Fruit fly (Drosophila melanogaster) whole organism, embryonic: ENCODE data around the gene Spt6.
A peak's percentile ranks its signal among the peaks of the same experiment; 100 is the strongest.

Source experiments
- Ada2b ChIP-seq: fragments of 200-800 bp; sonication (Bioruptor generic); IDR thresholded peaks from 2 replicates; pipeline ENCODE4 v1.3.6; 2022; ENCODE audit warnings: missing biosample characterization, missing genetic modification characterization
- Asciz ChIP-seq: fragments of 200-800 bp; sonication (Bioruptor generic); optimal IDR thresholded peaks from 2 replicates; lab custom pipeline; 2017; ENCODE audit warnings: missing biosample characterization, mild to moderate bottlenecking, missing genetic modification characterization, missing genetic modification reagents
- CG10147 ChIP-seq: fragments of 200-800 bp; sonication (Bioruptor generic); optimal IDR thresholded peaks from 2 replicates; lab custom pipeline; 2019; ENCODE audit warnings: missing biosample characterization, mild to moderate bottlenecking, missing genetic modification characterization, moderate library complexity
- CG13296 ChIP-seq: fragments of 200-800 bp; sonication (Bioruptor generic); optimal IDR thresholded peaks from 3 replicates; lab custom pipeline; 2018; ENCODE audit warnings: missing biosample characterization, mild to moderate bottlenecking, missing genetic modification characterization
- CG13424 ChIP-seq: fragments of 200-800 bp; sonication (Bioruptor generic); optimal IDR thresholded peaks from 2 replicates; lab custom pipeline; 2019; ENCODE audit warnings: missing biosample characterization, mild to moderate bottlenecking, missing genetic modification characterization, moderate library complexity
- CG13624 ChIP-seq: fragments of 200-800 bp; sonication (Bioruptor generic); optimal IDR thresholded peaks from 2 replicates; lab custom pipeline; 2016; ENCODE audit warnings: missing biosample characterization, missing genetic modification characterization
- CG13775 ChIP-seq: fragments of 200-800 bp; sonication (Bioruptor generic); optimal IDR thresholded peaks from 3 replicates; lab custom pipeline; 2017; ENCODE audit warnings: missing biosample characterization, mild to moderate bottlenecking, missing genetic modification characterization
- CG13894 ChIP-seq: fragments of 200-800 bp; sonication (Bioruptor generic); optimal IDR thresholded peaks from 3 replicates; lab custom pipeline; 2018; ENCODE audit warnings: missing biosample characterization, mild to moderate bottlenecking, missing genetic modification characterization, moderate library complexity
- CG1603 ChIP-seq: fragments of 200-800 bp; sonication (Bioruptor generic); optimal IDR thresholded peaks from 2 replicates; lab custom pipeline; 2019; ENCODE audit warnings: missing biosample characterization, mild to moderate bottlenecking, missing genetic modification characterization, moderate library complexity
- CG16813 ChIP-seq: fragments of 200-800 bp; sonication (Bioruptor generic); IDR thresholded peaks from 3 replicates; pipeline ENCODE4 v1.3.6; 2022; ENCODE audit warnings: missing biosample characterization, missing genetic modification characterization; ENCODE audit not compliant: partially characterized antibody
- CG18764 ChIP-seq: fragments of 200-800 bp; sonication (Bioruptor generic); optimal IDR thresholded peaks from 3 replicates; lab custom pipeline; 2016; ENCODE audit warnings: missing biosample characterization, missing genetic modification characterization
- CG2116 ChIP-seq: fragments of 200-800 bp; sonication (Bioruptor generic); optimal IDR thresholded peaks from 3 replicates; lab custom pipeline; 2018; ENCODE audit warnings: missing biosample characterization, mild to moderate bottlenecking, missing genetic modification characterization
- CG2889 ChIP-seq: fragments of 200-800 bp; sonication (Bioruptor generic); IDR thresholded peaks from 3 replicates; pipeline ENCODE4 v1.3.6; 2022; ENCODE audit warnings: missing biosample characterization, missing genetic modification characterization
- CG34422 ChIP-seq: fragments of 200-800 bp; sonication (Bioruptor generic); IDR thresholded peaks from 3 replicates; pipeline ENCODE4 v1.3.6; 2022; ENCODE audit warnings: missing biosample characterization, missing genetic modification characterization
- CG4404 ChIP-seq: fragments of 200-800 bp; sonication (Bioruptor generic); IDR thresholded peaks from 2 replicates; pipeline ENCODE4 v1.3.6; 2022; ENCODE audit warnings: missing biosample characterization, missing genetic modification characterization
- CG4707 ChIP-seq: fragments of 200-800 bp; sonication (Bioruptor generic); optimal IDR thresholded peaks from 2 replicates; lab custom pipeline; 2018; ENCODE audit warnings: missing biosample characterization, mild to moderate bottlenecking, missing genetic modification characterization, moderate library complexity
- CG6654 ChIP-seq: fragments of 200-800 bp; sonication (Bioruptor generic); optimal IDR thresholded peaks from 2 replicates; lab custom pipeline; 2017; ENCODE audit warnings: missing biosample characterization, mild to moderate bottlenecking, missing genetic modification characterization
- CG6813 ChIP-seq: fragments of 200-800 bp; sonication (Bioruptor generic); optimal IDR thresholded peaks from 2 replicates; lab custom pipeline; 2017; ENCODE audit warnings: missing biosample characterization, missing genetic modification characterization, mild to moderate bottlenecking, moderate library complexity, missing genetic modification reagents
- Deaf1 ChIP-seq: fragments of 200-800 bp; optimal IDR thresholded peaks from 3 replicates; lab custom pipeline; 2019; ENCODE audit warnings: missing biosample characterization, mild to moderate bottlenecking, missing genetic modification characterization, moderate library complexity
- Dp ChIP-seq: fragments of 200-800 bp; sonication (Bioruptor generic); optimal IDR thresholded peaks from 2 replicates; lab custom pipeline; 2018; ENCODE audit warnings: missing biosample characterization, mild to moderate bottlenecking, missing genetic modification characterization, moderate library complexity
- Hmr ChIP-seq: fragments of 200-800 bp; sonication (Bioruptor generic); optimal IDR thresholded peaks from 3 replicates; lab custom pipeline; 2017; ENCODE audit warnings: mild to moderate bottlenecking, missing biosample characterization, missing genetic modification reagents, missing genetic modification characterization
- Lim3 ChIP-seq: fragments of 200-800 bp; sonication (Bioruptor generic); IDR thresholded peaks from 2 replicates; pipeline ENCODE4 v1.3.6; 2022; ENCODE audit warnings: missing biosample characterization, missing genetic modification characterization
- MESR4 ChIP-seq: fragments of 200-800 bp; sonication (Bioruptor generic); optimal IDR thresholded peaks from 2 replicates; lab custom pipeline; 2018; ENCODE audit warnings: missing biosample characterization, mild to moderate bottlenecking, missing genetic modification characterization, moderate library complexity
- Nf-YC ChIP-seq: fragments of 200-800 bp; optimal IDR thresholded peaks from 3 replicates; lab custom pipeline; 2019; ENCODE audit warnings: missing biosample characterization, mild to moderate bottlenecking, missing genetic modification characterization, moderate library complexity
- Oaz ChIP-seq: fragments of 200-800 bp; sonication (Bioruptor generic); IDR thresholded peaks from 2 replicates; pipeline ENCODE4 v1.3.6; 2022; ENCODE audit warnings: missing biosample characterization, missing genetic modification characterization
- Rx ChIP-seq: fragments of 200-800 bp; sonication (Bioruptor generic); IDR thresholded peaks from 2 replicates; pipeline ENCODE4 v1.3.6; 2022; ENCODE audit warnings: missing biosample characterization, missing genetic modification characterization
- Sry-β ChIP-seq: fragments of 200-800 bp; sonication (Bioruptor generic); optimal IDR thresholded peaks from 2 replicates; lab custom pipeline; 2018; ENCODE audit warnings: missing biosample characterization, mild to moderate bottlenecking, missing genetic modification characterization, moderate library complexity
- Trl ChIP-seq, 3 experiments: fragments of >200 bp in 2 of 3; fragments of 200-800 bp in 1 of 3; sonication (Bioruptor generic) in 1 of 3; optimal IDR thresholded peaks; 2 replicates in 1 of 3; 3 replicates in 2 of 3; lab custom pipeline; 2016 to 2017; ENCODE audit warnings: missing biosample characterization in 1 of 3, missing genetic modification characterization in 1 of 3
- al ChIP-seq: fragments of 200-800 bp; sonication (Bioruptor generic); IDR thresholded peaks from 2 replicates; pipeline ENCODE4 v1.3.6; 2022; ENCODE audit warnings: missing biosample characterization, missing genetic modification characterization
- amos ChIP-seq: fragments of 200-800 bp; sonication (Bioruptor generic); IDR thresholded peaks from 2 replicates; pipeline ENCODE4 v1.3.6; 2022; ENCODE audit warnings: missing biosample characterization, missing genetic modification characterization; ENCODE audit not compliant: partially characterized antibody
- bcd ChIP-seq: fragments of 200-800 bp; sonication (Bioruptor generic); optimal IDR thresholded peaks from 2 replicates; lab custom pipeline; 2017; ENCODE audit warnings: missing biosample characterization, mild to moderate bottlenecking, missing genetic modification characterization
- cato ChIP-seq: fragments of 200-800 bp; sonication (Bioruptor generic); optimal IDR thresholded peaks from 2 replicates; lab custom pipeline; 2016; ENCODE audit warnings: missing biosample characterization, missing genetic modification characterization, borderline replicate concordance
- crp ChIP-seq, 2 experiments: fragments of 200-800 bp; sonication (Bioruptor generic); optimal IDR thresholded peaks; 2 replicates in 1 of 2; 3 replicates in 1 of 2; lab custom pipeline; 2017; ENCODE audit warnings: missing biosample characterization in 2 of 2, missing genetic modification characterization in 2 of 2, mild to moderate bottlenecking in 1 of 2, moderate library complexity in 1 of 2
- dan ChIP-seq: fragments of 200-800 bp; sonication (Bioruptor generic); IDR thresholded peaks from 2 replicates; pipeline ENCODE4 v1.3.6; 2022; ENCODE audit warnings: missing biosample characterization, missing genetic modification characterization
- exex ChIP-seq: fragments of 200-800 bp; sonication (Bioruptor generic); optimal IDR thresholded peaks from 4 replicates; lab custom pipeline; 2018; ENCODE audit warnings: missing biosample characterization, mild to moderate bottlenecking, missing genetic modification characterization, moderate library complexity
- ftz-f1 ChIP-seq: fragments of 200-800 bp; sonication (Bioruptor generic); optimal IDR thresholded peaks from 2 replicates; lab custom pipeline; 2016; ENCODE audit warnings: missing biosample characterization, missing genetic modification characterization
- klu ChIP-seq: fragments of 200-800 bp; sonication (Bioruptor generic); IDR thresholded peaks from 2 replicates; pipeline ENCODE4 v1.3.6; 2022; ENCODE audit warnings: missing biosample characterization, missing genetic modification characterization
- lola ChIP-seq, 3 experiments: fragments of >200 bp in 2 of 3; fragments of 200-800 bp in 1 of 3; sonication (Bioruptor generic) in 1 of 3; optimal IDR thresholded peaks; 2 replicates each; lab custom pipeline; 2017 to 2019; ENCODE audit warnings: missing biosample characterization in 3 of 3, missing genetic modification characterization in 3 of 3, mild to moderate bottlenecking in 1 of 3, moderate library complexity in 1 of 3
- lov ChIP-seq, 2 experiments: fragments of 200-800 bp in 1 of 2; fragments of >200 bp in 1 of 2; sonication (Bioruptor generic) in 1 of 2; IDR thresholded peaks in 1 of 2; optimal IDR thresholded peaks in 1 of 2; 2 replicates in 1 of 2; 3 replicates in 1 of 2; pipeline versions ENCODE4 v1.3.6 to Lab custom; 2017 to 2022; ENCODE audit warnings: missing biosample characterization in 1 of 2, missing genetic modification characterization in 1 of 2
- nmo ChIP-seq: fragments of 200-800 bp; sonication (Bioruptor generic); optimal IDR thresholded peaks from 2 replicates; lab custom pipeline; 2018; ENCODE audit warnings: missing biosample characterization, mild to moderate bottlenecking, missing genetic modification characterization, moderate library complexity
- p53 ChIP-seq: fragments of 200-800 bp; sonication (Bioruptor generic); optimal IDR thresholded peaks from 2 replicates; lab custom pipeline; 2016; ENCODE audit warnings: missing biosample characterization, missing genetic modification characterization
- scrt ChIP-seq: fragments of 200-800 bp; sonication (Bioruptor generic); optimal IDR thresholded peaks from 2 replicates; lab custom pipeline; 2018; ENCODE audit warnings: missing biosample characterization, mild to moderate bottlenecking, missing genetic modification characterization, moderate library complexity
- sens ChIP-seq: fragments of 200-800 bp; sonication (Bioruptor generic); peaks from one replicate; lab custom pipeline; 2016; ENCODE audit warnings: missing biosample characterization, missing genetic modification characterization
- sna ChIP-seq: fragments of 200-800 bp; sonication (Bioruptor generic); IDR thresholded peaks from 2 replicates; pipeline ENCODE4 v1.3.6; 2022; ENCODE audit warnings: missing biosample characterization, missing genetic modification characterization; ENCODE audit not compliant: partially characterized antibody
- sob ChIP-seq: fragments of 200-800 bp; sonication (Bioruptor generic); IDR thresholded peaks from 2 replicates; pipeline ENCODE4 v1.3.6; 2022; ENCODE audit warnings: missing biosample characterization, missing genetic modification characterization
- ssp ChIP-seq: fragments of 200-800 bp; sonication (Bioruptor generic); IDR thresholded peaks from 2 replicates; pipeline ENCODE4 v1.3.6; 2022; ENCODE audit warnings: missing biosample characterization, missing genetic modification characterization
- stwl ChIP-seq: fragments of 200-800 bp; sonication (Bioruptor generic); optimal IDR thresholded peaks from 3 replicates; lab custom pipeline; 2018; ENCODE audit warnings: missing biosample characterization, mild to moderate bottlenecking, missing genetic modification characterization, moderate library complexity
- sug ChIP-seq: fragments of 200-800 bp; optimal IDR thresholded peaks from 2 replicates; lab custom pipeline; 2019; ENCODE audit warnings: missing biosample characterization, mild to moderate bottlenecking, missing genetic modification characterization, moderate library complexity

The Spt6 gene

dm6 chrX:6219845-6220345 lies 47.7 kb upstream of the Spt6 start, which contains the start of gene Efr (continued):
- TF ChIP-seq crp (GFP tag; optimal IDR thresholded peaks at IDR 0.05; lab: Kevin White, UChicago) (peak in 1 of 2 experiments; percentile 83), CG4707 (GFP tag; lab: Kevin White, UChicago) (no peak), sob (GFP tag; lab: Robert Waterston, UW) (0 out of 2 replicates have a peak, but pooled peaks have one; percentile 16), Trl (optimal IDR thresholded peaks at IDR 0.05; lab: Kevin White, UChicago) (peak in 1 of 2 experiments; percentile 35), Trl (GFP tag; optimal IDR thresholded peaks at IDR 0.05; lab: Kevin White, UChicago) (no peak), CG16813 (no peak), al (no peak), stwl (peak; percentile 15), Deaf1 (tag; lab: Kevin White, UChicago) (peak; percentile 28), CG6813 (GFP tag; lab: Kevin White, UChicago) (no peak), lov (optimal IDR thresholded peaks at IDR 0.05; lab: Kevin White, UChicago) (no peak), lov (GFP tag; IDR thresholded peaks at IDR 0.05; lab: Robert Waterston, UW) (0 out of 3 replicates have a peak, but pooled peaks have one; percentile 30), sens (GFP tag; lab: Kevin White, UChicago) (peak; percentile 48), CG34422 (GFP tag; lab: Robert Waterston, UW) (peak; percentile 35; the same call in 1 of the 3 replicates), MESR4 (GFP tag; lab: Kevin White, UChicago) (peak; percentile 56), Sry-β (no peak), Hmr (GFP tag; lab: Kevin White, UChicago) (peak; percentile 30), sug (tag; lab: Kevin White, UChicago) (peak; percentile 71), Lim3 (GFP tag; lab: Robert Waterston, UW) (no peak), CG13424 (tag; lab: Kevin White, UChicago) (peak; percentile 2), bcd (GFP tag; lab: Kevin White, UChicago) (no peak), Nf-YC (tag; lab: Kevin White, UChicago) (peak; percentile 16), ftz-f1 (GFP tag; lab: Kevin White, UChicago) (peak; percentile 99), amos (GFP tag; lab: Robert Waterston, UW) (peak; percentile 27; the same call in 1 of the 2 replicates), Ada2b (no peak), CG4404 (GFP tag; lab: Robert Waterston, UW) (no peak), scrt (no peak), ssp (GFP tag; lab: Robert Waterston, UW) (no peak), CG13296 (GFP tag; lab: Kevin White, UChicago) (peak; percentile 31), CG18764 (no peak), exex (tag; lab: Kevin White, UChicago) (peak; percentile 98), p53 (GFP tag; lab: Kevin White, UChicago) (no peak), CG2116 (GFP tag; lab: Kevin White, UChicago) (peak; percentile 22), Oaz (no peak), CG6654 (GFP tag; lab: Kevin White, UChicago) (no peak), CG13775 (GFP tag; lab: Kevin White, UChicago) (no peak), nmo (GFP tag; lab: Kevin White, UChicago) (no peak), klu (GFP tag; lab: Robert Waterston, UW) (no peak), CG10147 (GFP tag; lab: Kevin White, UChicago) (peak; percentile 10), dan (no peak), CG1603 (tag; lab: Kevin White, UChicago) (no peak), CG13894 (tag; lab: Kevin White, UChicago) (peak; percentile 17), lola (GFP tag; optimal IDR thresholded peaks at IDR 0.05; lab: Kevin White, UChicago) (no peak), cato (GFP tag; lab: Kevin White, UChicago) (no peak), sna (no peak), Asciz (GFP tag; lab: Kevin White, UChicago) (no peak), Dp (GFP tag; lab: Kevin White, UChicago) (peak; percentile 84), Rx (no peak), CG13624 (GFP tag; lab: Kevin White, UChicago) (no peak), CG2889 (GFP tag; lab: Robert Waterston, UW) (no peak)
